Fruit fly (Drosophila melanogaster) Kc167 (cell line): ENCODE data around the gene CG5194.

Experiments used
- Myc ChIP-seq: fragments of >200 bp; optimal IDR thresholded peaks from 2 replicates; lab custom pipeline; 2017; ENCODE audit warnings: missing external identifiers
- Sin3A ChIP-seq: fragments of >200 bp; optimal IDR thresholded peaks from 2 replicates; lab custom pipeline; 2018; ENCODE audit warnings: missing external identifiers
- h ChIP-seq: fragments of >200 bp; optimal IDR thresholded peaks from 3 replicates; lab custom pipeline; 2018; ENCODE audit warnings: missing external identifiers
- insv ChIP-seq: fragments of >200 bp; optimal IDR thresholded peaks from 3 replicates; lab custom pipeline; 2018; ENCODE audit warnings: missing external identifiers
- psq ChIP-seq: fragments of >200 bp; optimal IDR thresholded peaks from 2 replicates; lab custom pipeline; 2017; ENCODE audit warnings: missing external identifiers
- ttk ChIP-seq: sonication (Bioruptor generic); optimal IDR thresholded peaks from 2 replicates; lab custom pipeline; 2017; ENCODE audit warnings: missing external identifiers

- TF ChIP-seq ttk (lab: Kevin White, UChicago) (no peak), Sin3A (no peak), psq (no peak), h (lab: Kevin White, UChicago) (no peak), Myc (no peak), insv (lab: Kevin White, UChicago) (no peak)
Observed at dm6 chr3L:9026568-9026967, 16.9 kb upstream of the CG5194 start.
